Worm (Caenorhabditis elegans) whole organism, L2 larva: ENCODE data around the gene Y47G7B.2.
"Not testable (repeated sequence)": the region's sequence is repeated elsewhere in the genome, so short reads cannot be mapped to it uniquely, and the experiment has no call there.

Source experiments
- ZK546.5 ChIP-seq: sonication (generic microtip); optimal IDR thresholded peaks from 2 replicates; lab custom pipeline; 2017; ENCODE audit warnings: missing biosample characterization, missing genetic modification characterization
- ama-1 ChIP-seq: fragments of 150-350 bp; optimal IDR thresholded peaks from 2 replicates; lab custom pipeline; 2018; ENCODE audit warnings: inconsistent platforms
- blmp-1 ChIP-seq: sonication (generic microtip); optimal IDR thresholded peaks from 2 replicates; lab custom pipeline; 2017; ENCODE audit warnings: missing genetic modification characterization, mild to moderate bottlenecking, missing compliant biosample characterization, antibody characterized with exemption, moderate library complexity; ENCODE audit not compliant: insufficient read depth
- lin-11 ChIP-seq: fragments of 150-350 bp; sonication (generic microtip); optimal IDR thresholded peaks from 2 replicates; lab custom pipeline; 2014; ENCODE audit warnings: missing biosample characterization, missing genetic modification characterization, inconsistent platforms, mixed read lengths
- mdl-1 ChIP-seq, 2 experiments: fragments of 150-350 bp in 1 of 2; sonication (generic microtip) in 1 of 2; optimal IDR thresholded peaks; 2 replicates each; lab custom pipeline; 2017; ENCODE audit warnings: missing biosample characterization in 2 of 2, missing genetic modification characterization in 2 of 2
- nhr-10 ChIP-seq: sonication (generic microtip); optimal IDR thresholded peaks from 2 replicates; lab custom pipeline; 2017; ENCODE audit warnings: missing biosample characterization, missing genetic modification characterization
- snpc-4 ChIP-seq: fragments of 150-350 bp; optimal IDR thresholded peaks from 2 replicates; lab custom pipeline; 2014; ENCODE audit warnings: missing biosample characterization, missing genetic modification characterization
- ztf-11 ChIP-seq: sonication (generic microtip); optimal IDR thresholded peaks from 2 replicates; lab custom pipeline; 2017; ENCODE audit warnings: missing biosample characterization, missing genetic modification characterization

- TF ChIP-seq ztf-11 (tag; lab: Kevin White, UChicago); snpc-4; blmp-1 (tag; lab: Kevin White, UChicago); mdl-1 (tag; optimal IDR thresholded peaks at IDR 0.05; lab: Kevin White, UChicago); ZK546.5; ama-1 (lab: Kevin White, UChicago); nhr-10 (tag; lab: Kevin White, UChicago); lin-11: not testable (repeated sequence)
Observed at ce11 chrII:2672320-2672719, 35.5 kb downstream of the Y47G7B.2 start, which contains the start of gene sri-57.
